Worm (Caenorhabditis elegans): Measurements from ENCODE around the gene ant-1.1.

- TF ChIP-seq aha-1 (tag) (no peak), saeg-2 (GFP tag; IDR thresholded peaks at IDR 0.05) (no peak), madf-9 (GFP tag; conservative IDR thresholded peaks at IDR 0.05) (no peak), ceh-82 (tag; optimal IDR thresholded peaks at IDR 0.05) (no peak), ces-1 (GFP tag; optimal IDR thresholded peaks at IDR 0.05) (no peak), nhr-6 (tag; optimal IDR thresholded peaks at IDR 0.05) (no peak), nhr-25 (tag; optimal IDR thresholded peaks at IDR 0.05; ENCODE audit: borderline replicate concordance, insufficient read depth) (no peak), lin-38 (GFP tag; IDR thresholded peaks at IDR 0.05) (peak; percentile 36)
These were observed 36.9 kb upstream of the ant-1.1 start, which contains the start of gene cope-1 for ce11 chrIII:13426036-13426435.
